Fruit fly (Drosophila melanogaster) whole organism, embryonic: Measurements from ENCODE around the gene CG13285.

ENCODE experiments used
- CG10274 ChIP-seq: fragments of 200-800 bp; sonication (Bioruptor generic); optimal IDR thresholded peaks from 3 replicates; lab custom pipeline; 2017; ENCODE audit warnings: missing biosample characterization, mild to moderate bottlenecking, missing genetic modification characterization
- CG10543 ChIP-seq: fragments of 200-800 bp; sonication (Bioruptor generic); optimal IDR thresholded peaks from 3 replicates; lab custom pipeline; 2017; ENCODE audit warnings: missing biosample characterization, mild to moderate bottlenecking, missing genetic modification characterization, moderate library complexity
- CG13287 ChIP-seq: fragments of 200-800 bp; sonication (Bioruptor generic); IDR thresholded peaks from 2 replicates; pipeline ENCODE4 v1.3.6; 2022; ENCODE audit warnings: missing biosample characterization, missing genetic modification characterization; ENCODE audit not compliant: partially characterized antibody
- CG14441 ChIP-seq: fragments of 200-800 bp; sonication (Bioruptor generic); IDR thresholded peaks from 2 replicates; pipeline ENCODE4 v1.3.6; 2022; ENCODE audit warnings: missing biosample characterization, missing genetic modification characterization
- CG15696 ChIP-seq: fragments of 200-800 bp; sonication (Bioruptor generic); optimal IDR thresholded peaks from 2 replicates; lab custom pipeline; 2019; ENCODE audit warnings: missing biosample characterization, mild to moderate bottlenecking, missing genetic modification characterization, moderate library complexity
- CG18619 ChIP-seq: fragments of 200-800 bp; sonication (Bioruptor generic); optimal IDR thresholded peaks from 3 replicates; lab custom pipeline; 2017; ENCODE audit warnings: missing biosample characterization, mild to moderate bottlenecking, missing genetic modification characterization
- CG2120 ChIP-seq: fragments of 200-800 bp; sonication (Bioruptor generic); optimal IDR thresholded peaks from 3 replicates; lab custom pipeline; 2016; ENCODE audit warnings: missing biosample characterization, missing genetic modification characterization
- CG3065 ChIP-seq: fragments of 200-800 bp; sonication (Bioruptor generic); optimal IDR thresholded peaks from 2 replicates; lab custom pipeline; 2016; ENCODE audit warnings: missing biosample characterization, missing genetic modification characterization
- CG33557 ChIP-seq: fragments of 200-800 bp; sonication (Bioruptor generic); optimal IDR thresholded peaks from 2 replicates; lab custom pipeline; 2019; ENCODE audit warnings: missing biosample characterization, mild to moderate bottlenecking, missing genetic modification characterization, moderate library complexity
- CG5180 ChIP-seq: fragments of 200-800 bp; sonication (Bioruptor generic); optimal IDR thresholded peaks from 3 replicates; lab custom pipeline; 2017; ENCODE audit warnings: missing biosample characterization, missing genetic modification characterization, mild to moderate bottlenecking, moderate library complexity, missing genetic modification reagents
- CG6254 ChIP-seq: fragments of 200-800 bp; sonication (Bioruptor generic); optimal IDR thresholded peaks from 3 replicates; lab custom pipeline; 2017; ENCODE audit warnings: mild to moderate bottlenecking, missing biosample characterization, missing genetic modification reagents, missing genetic modification characterization
- CG7357 ChIP-seq: fragments of 200-800 bp; sonication (Bioruptor generic); IDR thresholded peaks from 3 replicates; pipeline ENCODE4 v1.3.6; 2022; ENCODE audit warnings: missing biosample characterization, missing genetic modification characterization
- CG7987 ChIP-seq: fragments of 200-800 bp; sonication (Bioruptor generic); optimal IDR thresholded peaks from 2 replicates; lab custom pipeline; 2018; ENCODE audit warnings: missing biosample characterization, mild to moderate bottlenecking, missing genetic modification characterization, moderate library complexity
- CG8765 ChIP-seq: fragments of 200-800 bp; sonication (Bioruptor generic); IDR thresholded peaks from 2 replicates; pipeline ENCODE4 v1.3.6; 2022; ENCODE audit warnings: missing biosample characterization, missing genetic modification characterization
- CG9932 ChIP-seq: fragments of 200-800 bp; sonication (Bioruptor generic); IDR thresholded peaks from 2 replicates; pipeline ENCODE4 v1.3.6; 2022; ENCODE audit warnings: missing biosample characterization, missing genetic modification characterization
- CrebB ChIP-seq: fragments of 200-800 bp; sonication (Bioruptor generic); optimal IDR thresholded peaks from 3 replicates; lab custom pipeline; 2018; ENCODE audit warnings: missing biosample characterization, mild to moderate bottlenecking, missing genetic modification characterization
- Deaf1 ChIP-seq: fragments of 200-800 bp; optimal IDR thresholded peaks from 3 replicates; lab custom pipeline; 2019; ENCODE audit warnings: missing biosample characterization, mild to moderate bottlenecking, missing genetic modification characterization, moderate library complexity
- Ets65A ChIP-seq: fragments of 200-800 bp; sonication (Bioruptor generic); peaks from one replicate; lab custom pipeline; 2016; ENCODE audit warnings: missing biosample characterization, missing genetic modification characterization
- Fer1 ChIP-seq: fragments of 200-800 bp; sonication (Bioruptor generic); optimal IDR thresholded peaks from 2 replicates; lab custom pipeline; 2017; ENCODE audit warnings: missing biosample characterization, mild to moderate bottlenecking, missing genetic modification characterization
- Gug ChIP-seq: fragments of 200-800 bp; sonication (Bioruptor generic); IDR thresholded peaks from 4 replicates; pipeline ENCODE4 v1.3.6; 2022; ENCODE audit warnings: missing biosample characterization, missing genetic modification characterization
- H2.0 ChIP-seq: fragments of 200-800 bp; sonication (Bioruptor generic); IDR thresholded peaks from 2 replicates; pipeline ENCODE4 v1.3.6; 2022; ENCODE audit warnings: missing biosample characterization, missing genetic modification characterization
- Nf-YC ChIP-seq: fragments of 200-800 bp; optimal IDR thresholded peaks from 3 replicates; lab custom pipeline; 2019; ENCODE audit warnings: missing biosample characterization, mild to moderate bottlenecking, missing genetic modification characterization, moderate library complexity
- TFAM ChIP-seq: fragments of 200-800 bp; sonication (Bioruptor generic); optimal IDR thresholded peaks from 2 replicates; lab custom pipeline; 2017; ENCODE audit warnings: missing biosample characterization, missing genetic modification characterization, inconsistent platforms
- Trl ChIP-seq, 3 experiments: fragments of >200 bp in 2 of 3; fragments of 200-800 bp in 1 of 3; sonication (Bioruptor generic) in 1 of 3; optimal IDR thresholded peaks; 2 replicates in 1 of 3; 3 replicates in 2 of 3; lab custom pipeline; 2016 to 2017; ENCODE audit warnings: missing biosample characterization in 1 of 3, missing genetic modification characterization in 1 of 3
- aop ChIP-seq: fragments of 200-800 bp; sonication (Bioruptor generic); IDR thresholded peaks from 2 replicates; pipeline ENCODE4 v1.3.6; 2022; ENCODE audit warnings: missing biosample characterization, missing genetic modification characterization
- ap ChIP-seq: fragments of 200-800 bp; sonication (Bioruptor generic); IDR thresholded peaks from 2 replicates; pipeline ENCODE4 v1.3.6; 2022; ENCODE audit warnings: missing biosample characterization, missing genetic modification characterization
- corto ChIP-seq: fragments of 200-800 bp; sonication (Bioruptor generic); optimal IDR thresholded peaks from 2 replicates; lab custom pipeline; 2016; ENCODE audit warnings: missing biosample characterization, mild to moderate bottlenecking, missing genetic modification characterization, moderate library complexity
- fd3F ChIP-seq: fragments of 200-800 bp; sonication (Bioruptor generic); optimal IDR thresholded peaks from 2 replicates; lab custom pipeline; 2018; ENCODE audit warnings: missing biosample characterization, mild to moderate bottlenecking, missing genetic modification characterization, moderate library complexity
- gsb ChIP-seq: fragments of 200-800 bp; sonication (Bioruptor generic); IDR thresholded peaks from 2 replicates; pipeline ENCODE4 v1.3.6; 2022; ENCODE audit warnings: missing biosample characterization, missing genetic modification characterization
- ind ChIP-seq: fragments of 200-800 bp; sonication (Bioruptor generic); optimal IDR thresholded peaks from 3 replicates; lab custom pipeline; 2016; ENCODE audit warnings: missing biosample characterization, missing genetic modification characterization
- nmo ChIP-seq: fragments of 200-800 bp; sonication (Bioruptor generic); optimal IDR thresholded peaks from 2 replicates; lab custom pipeline; 2018; ENCODE audit warnings: missing biosample characterization, mild to moderate bottlenecking, missing genetic modification characterization, moderate library complexity
- row ChIP-seq: fragments of 200-800 bp; sonication (Bioruptor generic); IDR thresholded peaks from 3 replicates; pipeline ENCODE4 v1.3.6; 2022; ENCODE audit warnings: missing biosample characterization, missing genetic modification characterization
- scrt ChIP-seq: fragments of 200-800 bp; sonication (Bioruptor generic); optimal IDR thresholded peaks from 2 replicates; lab custom pipeline; 2018; ENCODE audit warnings: missing biosample characterization, mild to moderate bottlenecking, missing genetic modification characterization, moderate library complexity
- stwl ChIP-seq: fragments of 200-800 bp; sonication (Bioruptor generic); optimal IDR thresholded peaks from 3 replicates; lab custom pipeline; 2018; ENCODE audit warnings: missing biosample characterization, mild to moderate bottlenecking, missing genetic modification characterization, moderate library complexity
- toy ChIP-seq: fragments of 200-800 bp; sonication (Bioruptor generic); IDR thresholded peaks from 2 replicates; pipeline ENCODE4 v1.3.6; 2022; ENCODE audit warnings: missing biosample characterization, missing genetic modification characterization
- ttk ChIP-seq: fragments of 200-800 bp; sonication (Bioruptor generic); IDR thresholded peaks from 2 replicates; pipeline ENCODE4 v2.1.2; 2022; ENCODE audit warnings: missing biosample characterization, missing genetic modification characterization
- wdn ChIP-seq: fragments of 200-800 bp; sonication (Bioruptor generic); IDR thresholded peaks from 2 replicates; pipeline ENCODE4 v1.3.6; 2022; ENCODE audit warnings: missing biosample characterization, missing genetic modification characterization
- zfh1 ChIP-seq: fragments of 200-800 bp; sonication (Bioruptor generic); IDR thresholded peaks from 3 replicates; pipeline ENCODE4 v1.3.6; 2022; ENCODE audit warnings: missing biosample characterization, missing genetic modification characterization

CG13285 gene

DNA sequence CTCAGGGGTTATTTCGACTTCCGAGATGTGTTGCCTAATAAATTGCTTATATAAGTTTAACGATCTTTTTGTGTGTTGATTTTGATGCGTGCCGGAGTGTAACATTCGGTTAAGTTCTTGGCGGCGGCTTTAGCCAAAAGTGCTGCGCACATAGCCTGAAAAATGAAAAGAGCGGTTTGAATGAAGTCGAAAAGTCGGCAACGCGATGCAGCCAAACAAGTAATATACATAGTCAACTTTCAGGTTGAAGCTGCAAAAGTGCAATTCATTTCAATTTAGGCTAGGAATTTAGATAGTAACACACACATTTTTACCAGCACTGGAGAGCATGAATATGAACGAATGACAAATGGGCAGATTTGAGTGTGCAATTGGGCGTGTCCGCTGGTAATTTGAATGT lies 1.3 kb downstream of the CG13285 start (continued):
- TF ChIP-seq CG14441 (GFP tag; lab: Robert Waterston, UW) (no peak), toy (GFP tag; lab: Robert Waterston, UW) (no peak), Gug (GFP tag; lab: Robert Waterston, UW) (no peak), CG7357 (no peak), Trl (optimal IDR thresholded peaks at IDR 0.05; lab: Kevin White, UChicago) (no peak), Trl (GFP tag; optimal IDR thresholded peaks at IDR 0.05; lab: Kevin White, UChicago) (no peak), ind (GFP tag; lab: Kevin White, UChicago) (no peak), Nf-YC (no peak), fd3F (GFP tag; lab: Kevin White, UChicago) (no peak), CG6254 (no peak), corto (GFP tag; lab: Kevin White, UChicago) (no peak), CG7987 (GFP tag; lab: Kevin White, UChicago) (no peak), CrebB (tag; lab: Kevin White, UChicago) (no peak)

DNA sequence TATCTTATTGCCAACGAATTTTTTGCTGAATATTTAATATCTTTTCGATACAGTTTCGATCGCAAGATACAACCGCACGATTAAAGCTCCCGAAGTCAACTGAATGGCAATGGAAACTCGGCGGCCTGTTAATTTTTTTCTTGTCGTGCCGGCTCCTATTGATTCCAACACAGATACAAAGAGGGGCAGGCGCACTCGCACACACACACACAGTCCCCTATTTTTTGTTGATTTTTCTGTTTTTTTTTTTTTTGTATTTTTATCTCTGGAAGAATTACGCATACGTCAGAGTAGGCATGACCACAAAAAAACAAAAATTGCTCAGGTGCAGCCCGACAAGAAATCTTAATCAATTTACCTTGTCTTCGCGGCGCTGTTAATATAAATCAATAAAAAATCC lies 6.3 kb downstream of the CG13285 start, which contains the start of gene Lkr:
Lkr (minus strand) TSS at position 101 of the 400 bp plus-strand sequence.
- TF ChIP-seq stwl (tag; lab: Kevin White, UChicago): no peak
- TF ChIP-seq CG8765 (GFP tag; lab: Robert Waterston, UW): no peak
- TF ChIP-seq ap: no peak
- TF ChIP-seq row (GFP tag; lab: Robert Waterston, UW): no peak
- no peak for TF ChIP-seq CG2120 (GFP tag; lab: Kevin White, UChicago)
- no peak for TF ChIP-seq CG13287 (GFP tag; lab: Robert Waterston, UW)
- no peak for TF ChIP-seq ttk
- TF ChIP-seq Fer1 (GFP tag; lab: Kevin White, UChicago): no peak
- no peak for TF ChIP-seq CG10274 (GFP tag; lab: Kevin White, UChicago)
- TF ChIP-seq CG18619: no peak
- TF ChIP-seq, all 482 proteins: peak for 0

DNA sequence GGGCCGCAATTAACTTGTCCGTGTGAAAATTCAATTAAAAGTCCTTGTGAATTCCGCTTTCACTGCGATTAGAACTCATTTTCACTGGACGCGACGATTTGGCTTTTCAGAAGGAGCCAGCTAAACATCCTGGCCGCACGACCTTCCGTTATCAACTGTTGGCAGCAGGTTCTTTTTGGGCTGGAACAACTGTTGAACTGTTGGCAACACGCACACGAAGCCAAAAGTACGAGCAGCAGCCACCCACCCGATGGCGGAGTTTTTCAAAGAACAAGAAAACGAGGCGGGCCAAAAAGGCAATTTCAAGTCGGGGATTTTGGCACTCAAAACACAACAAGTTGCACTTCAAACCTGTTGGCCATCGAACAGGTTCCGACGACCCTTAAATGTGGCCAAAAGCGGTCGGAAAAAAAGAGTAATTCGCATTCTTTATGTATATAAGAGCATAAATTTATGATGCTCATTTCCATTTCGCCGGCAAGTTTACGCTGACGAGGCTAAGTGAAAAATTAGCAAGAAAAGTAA lies 12.6 kb downstream of the CG13285 start:
- TF ChIP-seq zfh1 (GFP tag; lab: Robert Waterston, UW): no peak
- no peak for TF ChIP-seq CG3065 (GFP tag; lab: Kevin White, UChicago)
- no peak for TF ChIP-seq CG14441 (GFP tag; lab: Robert Waterston, UW)
- no peak for TF ChIP-seq H2.0 (GFP tag; lab: Robert Waterston, UW)
- peak; percentile 95 for TF ChIP-seq CG5180
- no peak for TF ChIP-seq nmo
- TF ChIP-seq Deaf1: peak; percentile 89
- TF ChIP-seq aop (GFP tag; lab: Robert Waterston, UW): no peak
- peak; percentile 67 for TF ChIP-seq Ets65A (GFP tag; lab: Kevin White, UChicago)
- TF ChIP-seq TFAM (GFP tag; lab: Kevin White, UChicago): no peak
- no peak for TF ChIP-seq gsb (GFP tag; lab: Robert Waterston, UW)
- TF ChIP-seq CG33557 (GFP tag; lab: Kevin White, UChicago): no peak
- no peak for TF ChIP-seq CG15696 (tag; lab: Kevin White, UChicago)
- TF ChIP-seq CG9932 (GFP tag; lab: Robert Waterston, UW): no peak
- TF ChIP-seq CG10543 (GFP tag; lab: Kevin White, UChicago): no peak
- TF ChIP-seq wdn (GFP tag; lab: Robert Waterston, UW): no peak
- TF ChIP-seq scrt: peak; percentile 66
